Worm (Caenorhabditis elegans) whole organism, young adult: ENCODE measurements around the gene K06H6.5.

Source experiments
- aptf-3 ChIP-seq: fragments of 200-800 bp; sonication (Bioruptor generic); IDR thresholded peaks from 2 replicates; pipeline ENCODE4 v1.3.6; 2022; ENCODE audit warnings: missing genetic modification characterization, missing compliant biosample characterization
- hsf-1 ChIP-seq: fragments of 200-800 bp; sonication (Bioruptor generic); IDR thresholded peaks from 2 replicates; pipeline ENCODE4 v1.3.6; 2022; ENCODE audit warnings: missing genetic modification reagents, missing genetic modification characterization, missing compliant biosample characterization

DNA sequence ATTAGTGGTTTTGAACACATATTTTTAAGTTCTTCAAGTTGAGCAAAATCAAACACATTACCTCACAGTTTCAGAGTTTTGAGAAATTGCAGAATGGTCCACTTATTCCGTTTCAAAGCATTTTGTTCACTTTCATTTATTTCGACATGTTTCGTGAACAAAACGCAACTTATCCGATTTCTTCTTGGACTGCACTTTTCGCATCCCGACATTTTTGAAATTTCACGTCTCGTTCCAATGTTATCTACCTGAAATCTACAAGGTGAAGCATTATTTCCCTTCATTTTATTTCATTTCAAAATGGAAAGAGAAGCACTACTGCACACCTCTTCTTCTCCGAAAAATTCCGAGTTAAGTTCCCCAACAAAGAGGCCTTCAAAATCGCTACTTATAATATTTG, 14.0 kb downstream of the K06H6.5 start, which contains the start of gene ZK488.6:
- TF ChIP-seq hsf-1 (GFP tag; lab: Robert Waterston, UW) = no peak
- TF ChIP-seq aptf-3 = no peak
